Worm (Caenorhabditis elegans) whole organism, L4 larva: ENCODE results near the gene ZK1055.4.

Experiments
- D1046.2 ChIP-seq: fragments of 200-800 bp; sonication (Bioruptor generic); IDR thresholded peaks from 2 replicates; pipeline ENCODE4 v1.3.6; 2022; ENCODE audit warnings: missing genetic modification characterization, missing compliant biosample characterization
- F26F4.8 ChIP-seq: fragments of 200-800 bp; sonication (Bioruptor generic); conservative IDR thresholded peaks from 2 replicates; pipeline ENCODE4 v1.3.6; 2022; ENCODE audit warnings: missing genetic modification characterization, missing compliant biosample characterization
- F44E2.7 ChIP-seq: fragments of 200-800 bp; sonication (Bioruptor generic); IDR thresholded peaks from 2 replicates; pipeline ENCODE4 v2.1.2; 2022; ENCODE audit warnings: missing genetic modification characterization, missing compliant biosample characterization
- Y48G9A.11 ChIP-seq: fragments of 200-800 bp; sonication (Bioruptor generic); IDR thresholded peaks from 2 replicates; pipeline ENCODE4 v1.3.6; 2022; ENCODE audit warnings: missing genetic modification reagents, missing genetic modification characterization, missing compliant biosample characterization
- ZK337.2 ChIP-seq: fragments of 200-800 bp; sonication (Bioruptor generic); IDR thresholded peaks from 2 replicates; pipeline ENCODE4 v1.3.6; 2022; ENCODE audit warnings: missing genetic modification reagents, missing genetic modification characterization, missing compliant biosample characterization
- ZK546.5 ChIP-seq, 2 experiments: sonication (generic microtip); optimal IDR thresholded peaks; 2 replicates each; lab custom pipeline; 2017; ENCODE audit warnings: missing biosample characterization in 2 of 2, missing genetic modification characterization in 2 of 2
- aha-1 ChIP-seq: fragments of 150-350 bp; peaks from one replicate; lab custom pipeline; 2014; ENCODE audit warnings: missing biosample characterization, missing genetic modification characterization
- arid-1 ChIP-seq: fragments of 200-800 bp; sonication (Bioruptor generic); conservative IDR thresholded peaks from 2 replicates; pipeline ENCODE4 v1.3.6; 2022; ENCODE audit warnings: missing genetic modification reagents, missing genetic modification characterization, missing compliant biosample characterization
- ceh-20 ChIP-seq: fragments of 200-800 bp; sonication (Bioruptor generic); IDR thresholded peaks from 2 replicates; pipeline ENCODE4 v1.3.6; 2022; ENCODE audit warnings: missing genetic modification reagents, missing genetic modification characterization, missing compliant biosample characterization
- ceh-32 ChIP-seq: sonication (generic microtip); optimal IDR thresholded peaks from 2 replicates; lab custom pipeline; 2016; ENCODE audit warnings: mild to moderate bottlenecking, missing genetic modification characterization, missing compliant biosample characterization; ENCODE audit not compliant: poor library complexity
- ceh-62 ChIP-seq: sonication (generic microtip); optimal IDR thresholded peaks from 2 replicates; lab custom pipeline; 2017; ENCODE audit warnings: missing biosample characterization, missing genetic modification characterization
- ctbp-1 ChIP-seq: fragments of 200-800 bp; sonication (Bioruptor generic); IDR thresholded peaks from 2 replicates; pipeline ENCODE4 v1.3.6; 2022; ENCODE audit warnings: missing genetic modification reagents, missing genetic modification characterization, missing compliant biosample characterization
- daf-16 ChIP-seq, 3 experiments: sonication (generic microtip); optimal IDR thresholded peaks; 2 replicates each; lab custom pipeline; 2016 to 2017; ENCODE audit warnings: missing genetic modification characterization in 3 of 3, missing genetic modification reagents in 3 of 3, mild to moderate bottlenecking in 2 of 3, missing compliant biosample characterization in 2 of 3, missing biosample characterization in 1 of 3, moderate library complexity in 1 of 3
- daf-19 ChIP-seq: fragments of 200-800 bp; sonication (Bioruptor generic); conservative IDR thresholded peaks from 2 replicates; pipeline ENCODE4 v1.3.6; 2022; ENCODE audit warnings: missing genetic modification characterization, missing compliant biosample characterization
- dmd-6 ChIP-seq: fragments of 200-800 bp; sonication (Bioruptor generic); IDR thresholded peaks from 2 replicates; pipeline ENCODE4 v1.3.6; 2022; ENCODE audit warnings: missing genetic modification reagents, missing genetic modification characterization, missing compliant biosample characterization
- dmd-8 ChIP-seq: fragments of 200-800 bp; sonication (Bioruptor generic); IDR thresholded peaks from 2 replicates; pipeline ENCODE4 v1.3.6; 2022; ENCODE audit warnings: missing genetic modification characterization, missing compliant biosample characterization
- dve-1 ChIP-seq: sonication (generic microtip); optimal IDR thresholded peaks from 2 replicates; lab custom pipeline; 2017; ENCODE audit warnings: antibody characterized with exemption, mild to moderate bottlenecking, missing genetic modification characterization, missing compliant biosample characterization; ENCODE audit not compliant: insufficient read depth
- egl-27 ChIP-seq: sonication (generic microtip); optimal IDR thresholded peaks from 3 replicates; lab custom pipeline; 2017; ENCODE audit warnings: missing biosample characterization, missing genetic modification reagents, missing genetic modification characterization
- fkh-10 ChIP-seq: fragments of 150-350 bp; optimal IDR thresholded peaks from 2 replicates; lab custom pipeline; 2014; ENCODE audit warnings: missing biosample characterization, missing genetic modification reagents, missing genetic modification characterization
- fos-1 ChIP-seq: fragments of 150-350 bp; optimal IDR thresholded peaks from 2 replicates; lab custom pipeline; 2014; ENCODE audit warnings: missing biosample characterization, missing genetic modification characterization
- hlh-30 ChIP-seq: sonication (generic microtip); optimal IDR thresholded peaks from 2 replicates; lab custom pipeline; 2017; ENCODE audit warnings: antibody characterized with exemption, mild to moderate bottlenecking, missing genetic modification characterization, missing compliant biosample characterization; ENCODE audit not compliant: insufficient read depth
- hmg-1.1 ChIP-seq: fragments of 200-800 bp; sonication (Bioruptor generic); IDR thresholded peaks from 2 replicates; pipeline ENCODE4 v1.3.6; 2022; ENCODE audit warnings: missing genetic modification reagents, missing genetic modification characterization, missing compliant biosample characterization
- lim-7 ChIP-seq: fragments of 200-800 bp; sonication (Bioruptor generic); IDR thresholded peaks from 2 replicates; pipeline ENCODE4 v1.3.6; 2022; ENCODE audit warnings: missing genetic modification characterization, missing compliant biosample characterization
- lin-1 ChIP-seq: fragments of 200-800 bp; sonication (Bioruptor generic); IDR thresholded peaks from 2 replicates; pipeline ENCODE4 v1.3.6; 2022; ENCODE audit warnings: missing genetic modification reagents, missing genetic modification characterization, missing compliant biosample characterization
- lin-38 ChIP-seq: fragments of 200-800 bp; sonication (Bioruptor generic); IDR thresholded peaks from 2 replicates; pipeline ENCODE4 v1.3.6; 2022; ENCODE audit warnings: missing genetic modification reagents, missing genetic modification characterization, missing compliant biosample characterization
- lsy-2 ChIP-seq, 2 experiments: fragments of 150-350 bp in 1 of 2; sonication (generic microtip) in 1 of 2; optimal IDR thresholded peaks; 2 replicates each; lab custom pipeline; 2014 to 2017; ENCODE audit warnings: missing biosample characterization in 2 of 2, missing genetic modification characterization in 2 of 2
- mep-1 ChIP-seq: fragments of 150-350 bp; sonication (generic microtip); optimal IDR thresholded peaks from 3 replicates; lab custom pipeline; 2014; ENCODE audit warnings: missing biosample characterization, missing genetic modification characterization
- nhr-111 ChIP-seq: fragments of 200-800 bp; sonication (Bioruptor generic); optimal IDR thresholded peaks from 2 replicates; lab custom pipeline; 2018; ENCODE audit warnings: mild to moderate bottlenecking, missing genetic modification characterization, missing compliant biosample characterization
- nhr-41 ChIP-seq: fragments of 200-800 bp; sonication (Bioruptor generic); IDR thresholded peaks from 2 replicates; pipeline ENCODE4 v1.3.6; 2022; ENCODE audit warnings: missing genetic modification reagents, missing genetic modification characterization, missing compliant biosample characterization
- nhr-76 ChIP-seq: fragments of 150-350 bp; optimal IDR thresholded peaks from 2 replicates; lab custom pipeline; 2014; ENCODE audit warnings: missing biosample characterization, missing genetic modification characterization
- nhr-77 ChIP-seq: fragments of 150-350 bp; optimal IDR thresholded peaks from 2 replicates; lab custom pipeline; 2014; ENCODE audit warnings: missing biosample characterization, missing genetic modification characterization
- pha-4 ChIP-seq, 2 experiments: fragments of 150-350 bp in 1 of 2; fragments of 200-800 bp in 1 of 2; sonication (Bioruptor generic) in 1 of 2; IDR thresholded peaks in 1 of 2; optimal IDR thresholded peaks in 1 of 2; 2 replicates each; pipeline versions ENCODE4 v1.3.6 to Lab custom; 2014 to 2022; ENCODE audit warnings: missing genetic modification characterization in 2 of 2, missing genetic modification reagents in 2 of 2, missing biosample characterization in 1 of 2, missing compliant biosample characterization in 1 of 2
- pqm-1 ChIP-seq: sonication (generic microtip); optimal IDR thresholded peaks from 2 replicates; lab custom pipeline; 2017; ENCODE audit warnings: missing biosample characterization, missing genetic modification characterization
- rbr-2 ChIP-seq: sonication (generic microtip); optimal IDR thresholded peaks from 2 replicates; lab custom pipeline; 2016; ENCODE audit warnings: missing genotype, missing genetic modification characterization, missing compliant biosample characterization
- saeg-2 ChIP-seq: fragments of 200-800 bp; sonication (Bioruptor generic); IDR thresholded peaks from 2 replicates; pipeline ENCODE4 v1.3.6; 2022; ENCODE audit warnings: missing genetic modification reagents, missing genetic modification characterization, missing compliant biosample characterization
- set-16 ChIP-seq: fragments of 200-800 bp; sonication (Bioruptor generic); IDR thresholded peaks from 2 replicates; pipeline ENCODE4 v1.3.6; 2022; ENCODE audit warnings: missing genetic modification reagents, missing genetic modification characterization, missing compliant biosample characterization
- snpc-4 ChIP-seq: fragments of 150-350 bp; optimal IDR thresholded peaks from 2 replicates; lab custom pipeline; 2014; ENCODE audit warnings: missing biosample characterization, missing genetic modification characterization
- tra-1 ChIP-seq: fragments of 200-800 bp; sonication (Bioruptor generic); IDR thresholded peaks from 2 replicates; pipeline ENCODE4 v1.3.6; 2022; ENCODE audit warnings: missing genetic modification reagents, missing genetic modification characterization, missing compliant biosample characterization
- unc-130 ChIP-seq: sonication (generic microtip); optimal IDR thresholded peaks from 2 replicates; lab custom pipeline; 2016; ENCODE audit warnings: missing genetic modification reagents, missing genetic modification characterization, missing compliant biosample characterization
- vab-7 ChIP-seq: fragments of 200-800 bp; sonication (Bioruptor generic); IDR thresholded peaks from 2 replicates; pipeline ENCODE4 v1.3.6; 2022; ENCODE audit warnings: missing genetic modification reagents, missing genetic modification characterization, missing compliant biosample characterization
- ztf-11 ChIP-seq: fragments of 150-350 bp; optimal IDR thresholded peaks from 2 replicates; lab custom pipeline; 2014; ENCODE audit warnings: missing biosample characterization, missing genetic modification characterization

Gene ZK1055.4

DNA sequence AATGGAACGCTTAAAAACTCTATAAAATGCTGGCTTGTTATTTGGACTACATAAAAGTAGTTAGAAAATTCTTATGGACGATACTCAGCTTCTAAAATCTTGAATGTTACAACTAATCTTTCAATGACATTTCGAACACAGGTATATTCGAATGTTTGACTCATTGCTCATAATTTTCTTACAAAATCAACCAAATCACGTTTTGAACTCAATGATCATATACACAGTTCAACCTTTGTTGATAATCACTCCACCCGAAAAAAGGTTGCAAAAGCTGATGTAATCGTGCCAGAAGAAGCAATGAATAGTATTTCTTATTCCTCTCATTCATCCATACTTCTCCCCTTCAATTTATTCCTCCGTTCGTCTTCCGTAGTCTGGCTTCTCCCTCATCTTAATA lies 32.7 kb upstream of the ZK1055.4 start, which contains the start of gene K04A8.20:
K04A8.20 (plus strand) TSS at position 301 of the 400 bp plus-strand sequence.
- no peak for TF ChIP-seq ZK546.5 (tag; optimal IDR thresholded peaks at IDR 0.05; lab: Kevin White, UChicago)
- TF ChIP-seq dve-1 (tag; lab: Kevin White, UChicago) = peak; percentile 2

DNA sequence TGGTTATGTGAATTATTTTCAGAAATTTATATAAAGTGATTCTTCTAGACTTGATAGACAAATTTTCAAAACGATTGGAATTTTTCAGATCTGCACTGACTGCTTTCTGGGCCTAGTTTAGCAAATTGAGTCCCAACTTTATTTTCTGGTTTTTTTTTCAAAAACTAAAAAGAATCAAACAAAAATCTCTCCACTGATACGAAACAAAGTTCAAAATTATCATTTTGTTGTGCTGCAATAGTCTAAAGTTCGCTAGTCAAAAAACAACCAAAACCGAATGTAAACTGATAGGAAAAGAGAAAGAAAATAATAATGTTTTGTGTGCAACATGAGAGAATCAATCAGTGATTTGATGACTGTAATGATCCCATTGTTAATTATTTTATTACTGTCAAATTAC lies 32.0 kb upstream of the ZK1055.4 start, which contains the start of gene lipl-4:
lipl-4 (plus strand) TSS at position 301 of the 400 bp plus-strand sequence.
- TF ChIP-seq rbr-2 (tag; lab: Kevin White, UChicago) (no peak), hlh-30 (tag; lab: Kevin White, UChicago) (no peak), daf-16 (GFP tag; optimal IDR thresholded peaks at IDR 0.05; lab: Kevin White, UChicago) (no peak), daf-16 (tag; optimal IDR thresholded peaks at IDR 0.05; lab: Kevin White, UChicago) (peak; percentile 53), pqm-1 (tag; lab: Kevin White, UChicago) (no peak), dve-1 (tag; lab: Kevin White, UChicago) (peak; percentile 1)
- TF ChIP-seq, all 104 proteins: peak for 2

DNA sequence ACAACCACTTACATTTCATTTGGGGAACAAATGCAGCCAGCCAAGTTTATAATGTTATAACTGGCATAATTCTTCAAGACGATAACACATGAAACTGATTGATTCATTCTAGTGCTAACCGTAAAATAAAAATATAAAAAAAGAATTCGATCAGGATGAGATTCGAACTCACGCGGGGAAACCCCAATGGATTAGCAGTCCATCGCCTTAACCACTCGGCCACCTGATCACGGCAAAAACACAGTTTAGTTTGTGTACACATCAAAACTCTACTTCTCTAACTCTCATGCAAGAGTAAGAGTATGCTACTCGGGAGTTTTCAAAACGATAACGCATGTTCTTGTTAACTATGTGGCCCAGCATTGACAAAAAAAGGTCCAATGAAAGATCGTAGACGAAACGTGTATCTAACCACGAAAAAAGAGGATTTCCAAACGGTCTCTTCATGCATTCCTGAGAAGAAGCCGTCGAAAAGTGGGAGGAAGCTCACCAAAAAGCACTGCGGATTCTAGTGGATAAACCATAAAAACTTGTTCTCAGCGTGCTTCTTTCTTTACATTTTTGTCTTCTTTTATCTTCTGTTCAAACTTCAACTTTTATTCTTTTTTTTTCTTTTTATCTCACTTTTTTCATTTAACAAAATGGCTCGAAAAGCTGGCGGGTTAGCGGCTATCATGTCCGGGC lies 30.0 kb upstream of the ZK1055.4 start, which contains the start of gene twk-10:
twk-10 (plus strand) TSS at position 634 of the 684 bp plus-strand sequence.
- TF ChIP-seq set-16 (GFP tag; lab: Robert Waterston, UW) (no peak), nhr-77 (tag; lab: Kevin White, UChicago) (peak; percentile 30), dmd-6 (GFP tag; lab: Robert Waterston, UW) (peak; percentile 60), lin-38 (GFP tag; lab: Robert Waterston, UW) (no peak), F26F4.8 (GFP tag; lab: Robert Waterston, UW) (peak; percentile 73; the same call in 1 of the 2 replicates), pha-4 (GFP tag; IDR thresholded peaks at IDR 0.05; lab: Robert Waterston, UW) (peak; percentile 76; the same call in 1 of the 2 replicates), pha-4 (tag; optimal IDR thresholded peaks at IDR 0.05; lab: Kevin White, UChicago) (no peak), lin-1 (GFP tag; lab: Robert Waterston, UW) (0 out of 2 replicates have a peak, but pooled peaks have one; percentile 42), daf-19 (GFP tag; lab: Robert Waterston, UW) (0 out of 2 replicates have a peak, but pooled peaks have one; percentile 63), snpc-4 (tag; lab: Kevin White, UChicago) (no peak), fkh-10 (GFP tag; lab: Kevin White, UChicago) (no peak), nhr-41 (GFP tag; lab: Robert Waterston, UW) (0 out of 2 replicates have a peak, but pooled peaks have one; percentile 34), hlh-30 (tag; lab: Kevin White, UChicago) (peak; percentile 15), arid-1 (GFP tag; lab: Robert Waterston, UW) (peak; percentile 64; the same call in 1 of the 2 replicates), nhr-111 (GFP tag; lab: Kevin White, UChicago) (peak; percentile 21), lsy-2 (tag; optimal IDR thresholded peaks at IDR 0.05; lab: Kevin White, UChicago) (no peak), unc-130 (GFP tag; lab: Kevin White, UChicago) (peak; percentile 21), fos-1 (tag; lab: Kevin White, UChicago) (no peak), nhr-76 (no peak), daf-16 (GFP tag; optimal IDR thresholded peaks at IDR 0.05; lab: Kevin White, UChicago) (peak in 1 of 2 experiments; percentile 62), daf-16 (tag; optimal IDR thresholded peaks at IDR 0.05; lab: Kevin White, UChicago) (peak; percentile 46), hmg-1.1 (GFP tag; lab: Robert Waterston, UW) (peak; percentile 41; the same call in 1 of the 2 replicates), ctbp-1 (GFP tag; lab: Robert Waterston, UW) (0 out of 2 replicates have a peak, but pooled peaks have one; percentile 27), dve-1 (tag; lab: Kevin White, UChicago) (peak; percentile 63), ztf-11 (tag; lab: Kevin White, UChicago) (no peak), egl-27 (tag; lab: Kevin White, UChicago) (no peak), saeg-2 (GFP tag; lab: Robert Waterston, UW) (no peak), Y48G9A.11 (GFP tag; lab: Robert Waterston, UW) (peak; percentile 69; the same call in 1 of the 2 replicates), F44E2.7 (GFP tag; lab: Robert Waterston, UW) (0 out of 2 replicates have a peak, but pooled peaks have one; percentile 62), aha-1 (no peak), ceh-32 (tag; lab: Kevin White, UChicago) (no peak), ceh-20 (GFP tag; lab: Robert Waterston, UW) (no peak), dmd-8 (peak; percentile 76; the same call in 1 of the 2 replicates), tra-1 (GFP tag; lab: Robert Waterston, UW) (peak; percentile 83), lim-7 (peak; percentile 86), rbr-2 (tag; lab: Kevin White, UChicago) (peak; percentile 9), ceh-62 (no peak), vab-7 (GFP tag; lab: Robert Waterston, UW) (peak; percentile 78), mep-1 (tag; lab: Kevin White, UChicago) (no peak), D1046.2 (GFP tag; lab: Robert Waterston, UW) (0 out of 2 replicates have a peak, but pooled peaks have one; percentile 49), ZK337.2 (GFP tag; lab: Robert Waterston, UW) (peak; percentile 70; the same call in 1 of the 2 replicates)
